Fruit fly (Drosophila melanogaster): ENCODE data around the gene Mat89Ba.

Mat89Ba gene

dm6 chr3R:16231385-16232307, 40.6 kb downstream of the Mat89Ba start (continued):
- TF ChIP-seq CG34224 (GFP tag; IDR thresholded peaks at IDR 0.05; ENCODE audit: partially characterized antibody) (no peak), CG14710 (tag; optimal IDR thresholded peaks at IDR 0.05) (peak; percentile 77), slou (GFP tag; optimal IDR thresholded peaks at IDR 0.05) (no peak), CG11093 (GFP tag; IDR thresholded peaks at IDR 0.05) (peak; percentile 71; the same call in 1 of the 3 replicates), pb (GFP tag; optimal IDR thresholded peaks at IDR 0.05) (peak; percentile 43), CG15696 (tag; optimal IDR thresholded peaks at IDR 0.05) (peak; percentile 50), Atf-2 (GFP tag; optimal IDR thresholded peaks at IDR 0.05) (peak; percentile 74), CG11247 (GFP tag; IDR thresholded peaks at IDR 0.05) (no peak), kah (GFP tag; optimal IDR thresholded peaks at IDR 0.05) (peak; percentile 47), Jarid2 (GFP tag; optimal IDR thresholded peaks at IDR 0.05) (peak; percentile 37), dati (GFP tag; IDR thresholded peaks at IDR 0.05) (no peak), zen (tag; optimal IDR thresholded peaks at IDR 0.05) (peak; percentile 14), Abd-B (GFP tag; optimal IDR thresholded peaks at IDR 0.05) (peak; percentile 73), CG13296 (GFP tag; optimal IDR thresholded peaks at IDR 0.05) (peak; percentile 69), CG2889 (GFP tag; IDR thresholded peaks at IDR 0.05) (no peak), Hr78 (GFP tag; optimal IDR thresholded peaks at IDR 0.05) (peak in 1 of 2 experiments; percentile 95), CG2712 (tag; optimal IDR thresholded peaks at IDR 0.05) (peak; percentile 86), dmrt99B (tag; optimal IDR thresholded peaks at IDR 0.05) (peak; percentile 86), stwl (tag; optimal IDR thresholded peaks at IDR 0.05) (no peak), jumu (GFP tag; optimal IDR thresholded peaks at IDR 0.05) (peak; percentile 73), CG9215 (GFP tag; IDR thresholded peaks at IDR 0.05) (no peak), Mad (GFP tag; optimal IDR thresholded peaks at IDR 0.05) (peak; percentile 51), Hsf (GFP tag; optimal IDR thresholded peaks at IDR 0.05) (peak; percentile 77), nerfin-2 (GFP tag; IDR thresholded peaks at IDR 0.05; ENCODE audit: partially characterized antibody) (no peak), salm (tag; optimal IDR thresholded peaks at IDR 0.05) (no peak), D19A (tag; optimal IDR thresholded peaks at IDR 0.05) (peak; percentile 70), CG43689 (GFP tag; IDR thresholded peaks at IDR 0.05) (no peak), CG1603 (tag; optimal IDR thresholded peaks at IDR 0.05) (peak; percentile 52), da (GFP tag; optimal IDR thresholded peaks at IDR 0.05) (no peak), sens (GFP tag) (peak; percentile 97), trh (GFP tag; optimal IDR thresholded peaks at IDR 0.05) (peak; percentile 8), trem (tag; optimal IDR thresholded peaks at IDR 0.05) (peak; percentile 45), fd3F (GFP tag; optimal IDR thresholded peaks at IDR 0.05) (peak; percentile 66), gce (GFP tag; IDR thresholded peaks at IDR 0.05) (no peak), onecut (GFP tag; IDR thresholded peaks at IDR 0.05) (0 out of 2 replicates have a peak, but pooled peaks have one; percentile 17), CG17912 (GFP tag; optimal IDR thresholded peaks at IDR 0.05) (no peak), CG30020 (tag; optimal IDR thresholded peaks at IDR 0.05) (peak; percentile 25), CG7556 (GFP tag; optimal IDR thresholded peaks at IDR 0.05) (peak; percentile 80), lola (GFP tag; optimal IDR thresholded peaks at IDR 0.05) (peak in 1 of 3 experiments; percentile 82), CG17328 (GFP tag; IDR thresholded peaks at IDR 0.05) (no peak), CG11504 (tag; optimal IDR thresholded peaks at IDR 0.05) (peak; percentile 87), C15 (GFP tag; IDR thresholded peaks at IDR 0.05) (no peak), tio (GFP tag; optimal IDR thresholded peaks at IDR 0.05) (peak; percentile 68), gt (GFP tag; IDR thresholded peaks at IDR 0.05) (no peak), Dbx (GFP tag; IDR thresholded peaks at IDR 0.05) (no peak), lilli (GFP tag; optimal IDR thresholded peaks at IDR 0.05) (peak; percentile 79), Dll (GFP tag; IDR thresholded peaks at IDR 0.05; ENCODE audit: partially characterized antibody) (no peak), Mes4 (GFP tag; optimal IDR thresholded peaks at IDR 0.05) (peak; percentile 66)
